Worm (Caenorhabditis elegans) whole organism, L4 larva: ENCODE results near the gene egl-8.

ENCODE experiments used
- F37D6.2 ChIP-seq: sonication (generic microtip); optimal IDR thresholded peaks from 2 replicates; lab custom pipeline; 2016; ENCODE audit warnings: mild to moderate bottlenecking, missing genetic modification characterization, missing compliant biosample characterization
- F49E8.2 ChIP-seq: sonication (generic microtip); optimal IDR thresholded peaks from 2 replicates; lab custom pipeline; 2016; ENCODE audit warnings: missing compliant biosample characterization, mild to moderate bottlenecking, missing genetic modification characterization, borderline replicate concordance
- T20F7.1 ChIP-seq: fragments of 200-800 bp; sonication (Bioruptor generic); optimal IDR thresholded peaks from 2 replicates; lab custom pipeline; 2018; ENCODE audit warnings: mild to moderate bottlenecking, missing genetic modification characterization, missing compliant biosample characterization
- Y48G9A.11 ChIP-seq: fragments of 200-800 bp; sonication (Bioruptor generic); IDR thresholded peaks from 2 replicates; pipeline ENCODE4 v1.3.6; 2022; ENCODE audit warnings: missing genetic modification reagents, missing genetic modification characterization, missing compliant biosample characterization
- Y5F2A.4 ChIP-seq: fragments of 200-800 bp; sonication (Bioruptor generic); optimal IDR thresholded peaks from 2 replicates; lab custom pipeline; 2018; ENCODE audit warnings: mild to moderate bottlenecking, missing genetic modification characterization, missing compliant biosample characterization
- ZK337.2 ChIP-seq: fragments of 200-800 bp; sonication (Bioruptor generic); IDR thresholded peaks from 2 replicates; pipeline ENCODE4 v1.3.6; 2022; ENCODE audit warnings: missing genetic modification reagents, missing genetic modification characterization, missing compliant biosample characterization
- ZK546.5 ChIP-seq, 2 experiments: sonication (generic microtip); optimal IDR thresholded peaks; 2 replicates each; lab custom pipeline; 2017; ENCODE audit warnings: missing biosample characterization in 2 of 2, missing genetic modification characterization in 2 of 2
- aha-1 ChIP-seq: fragments of 150-350 bp; peaks from one replicate; lab custom pipeline; 2014; ENCODE audit warnings: missing biosample characterization, missing genetic modification characterization
- aly-2 ChIP-seq: sonication (generic microtip); optimal IDR thresholded peaks from 2 replicates; lab custom pipeline; 2018; ENCODE audit warnings: missing biosample characterization, missing genetic modification characterization
- arid-1 ChIP-seq: fragments of 200-800 bp; sonication (Bioruptor generic); conservative IDR thresholded peaks from 2 replicates; pipeline ENCODE4 v1.3.6; 2022; ENCODE audit warnings: missing genetic modification reagents, missing genetic modification characterization, missing compliant biosample characterization
- ces-1 ChIP-seq: fragments of 150-350 bp; sonication (generic microtip); optimal IDR thresholded peaks from 4 replicates; lab custom pipeline; 2014; ENCODE audit warnings: missing biosample characterization, missing genetic modification reagents, missing genetic modification characterization
- ctbp-1 ChIP-seq: fragments of 200-800 bp; sonication (Bioruptor generic); IDR thresholded peaks from 2 replicates; pipeline ENCODE4 v1.3.6; 2022; ENCODE audit warnings: missing genetic modification reagents, missing genetic modification characterization, missing compliant biosample characterization
- daf-12 ChIP-seq: fragments of 150-350 bp; optimal IDR thresholded peaks from 2 replicates; lab custom pipeline; 2014; ENCODE audit warnings: missing biosample characterization, missing genetic modification reagents, missing genetic modification characterization
- daf-19 ChIP-seq: fragments of 200-800 bp; sonication (Bioruptor generic); conservative IDR thresholded peaks from 2 replicates; pipeline ENCODE4 v1.3.6; 2022; ENCODE audit warnings: missing genetic modification characterization, missing compliant biosample characterization
- daf-8 ChIP-seq: fragments of 200-800 bp; sonication (Bioruptor generic); IDR thresholded peaks from 2 replicates; pipeline ENCODE4 v1.3.6; 2022; ENCODE audit warnings: missing genetic modification characterization, missing compliant biosample characterization
- dmd-8 ChIP-seq: fragments of 200-800 bp; sonication (Bioruptor generic); IDR thresholded peaks from 2 replicates; pipeline ENCODE4 v1.3.6; 2022; ENCODE audit warnings: missing genetic modification characterization, missing compliant biosample characterization
- dmd-9 ChIP-seq: fragments of 200-800 bp; sonication (Bioruptor generic); IDR thresholded peaks from 2 replicates; pipeline ENCODE4 v1.3.6; 2022; ENCODE audit warnings: missing genetic modification reagents, missing genetic modification characterization, missing compliant biosample characterization
- dve-1 ChIP-seq: sonication (generic microtip); optimal IDR thresholded peaks from 2 replicates; lab custom pipeline; 2017; ENCODE audit warnings: antibody characterized with exemption, mild to moderate bottlenecking, missing genetic modification characterization, missing compliant biosample characterization; ENCODE audit not compliant: insufficient read depth
- egl-27 ChIP-seq: sonication (generic microtip); optimal IDR thresholded peaks from 3 replicates; lab custom pipeline; 2017; ENCODE audit warnings: missing biosample characterization, missing genetic modification reagents, missing genetic modification characterization
- egl-43 ChIP-seq: fragments of 200-800 bp; sonication (Bioruptor generic); IDR thresholded peaks from 2 replicates; pipeline ENCODE4 v1.3.6; 2022; ENCODE audit warnings: missing genetic modification reagents, missing genetic modification characterization, missing compliant biosample characterization
- fkh-10 ChIP-seq: fragments of 150-350 bp; optimal IDR thresholded peaks from 2 replicates; lab custom pipeline; 2014; ENCODE audit warnings: missing biosample characterization, missing genetic modification reagents, missing genetic modification characterization
- fos-1 ChIP-seq: fragments of 150-350 bp; optimal IDR thresholded peaks from 2 replicates; lab custom pipeline; 2014; ENCODE audit warnings: missing biosample characterization, missing genetic modification characterization
- hif-1 ChIP-seq, 2 experiments: sonication (generic microtip); optimal IDR thresholded peaks; 2 replicates each; lab custom pipeline; 2016 to 2017; ENCODE audit warnings: missing compliant biosample characterization in 2 of 2, missing genetic modification characterization in 2 of 2, missing genetic modification reagents in 2 of 2, missing genotype in 2 of 2, mild to moderate bottlenecking in 1 of 2
- hmg-1.1 ChIP-seq: fragments of 200-800 bp; sonication (Bioruptor generic); IDR thresholded peaks from 2 replicates; pipeline ENCODE4 v1.3.6; 2022; ENCODE audit warnings: missing genetic modification reagents, missing genetic modification characterization, missing compliant biosample characterization
- lin-1 ChIP-seq: fragments of 200-800 bp; sonication (Bioruptor generic); IDR thresholded peaks from 2 replicates; pipeline ENCODE4 v1.3.6; 2022; ENCODE audit warnings: missing genetic modification reagents, missing genetic modification characterization, missing compliant biosample characterization
- lin-15B ChIP-seq: fragments of 150-350 bp; sonication (generic microtip); optimal IDR thresholded peaks from 3 replicates; lab custom pipeline; 2014; ENCODE audit warnings: missing biosample characterization, missing genetic modification characterization
- lin-38 ChIP-seq: fragments of 200-800 bp; sonication (Bioruptor generic); IDR thresholded peaks from 2 replicates; pipeline ENCODE4 v1.3.6; 2022; ENCODE audit warnings: missing genetic modification reagents, missing genetic modification characterization, missing compliant biosample characterization
- lir-3 ChIP-seq: sonication (generic microtip); optimal IDR thresholded peaks from 2 replicates; lab custom pipeline; 2016; ENCODE audit warnings: mild to moderate bottlenecking, missing genetic modification characterization, missing compliant biosample characterization
- madf-5 ChIP-seq, 2 experiments: fragments of 200-800 bp; sonication (Bioruptor generic); IDR thresholded peaks; 2 replicates each; pipeline ENCODE4 v1.3.6; 2022; ENCODE audit warnings: missing compliant biosample characterization in 2 of 2, missing genetic modification characterization in 2 of 2
- mdt-29 ChIP-seq: fragments of 200-800 bp; sonication (Bioruptor generic); IDR thresholded peaks from 2 replicates; pipeline ENCODE4 v1.3.6; 2022; ENCODE audit warnings: missing genetic modification reagents, missing genetic modification characterization, missing compliant biosample characterization
- mxl-2 ChIP-seq: fragments of 200-800 bp; sonication (Bioruptor generic); conservative IDR thresholded peaks from 2 replicates; pipeline ENCODE4 v1.3.6; 2022; ENCODE audit warnings: missing genetic modification reagents, missing genetic modification characterization, missing compliant biosample characterization
- nhr-111 ChIP-seq: fragments of 200-800 bp; sonication (Bioruptor generic); optimal IDR thresholded peaks from 2 replicates; lab custom pipeline; 2018; ENCODE audit warnings: mild to moderate bottlenecking, missing genetic modification characterization, missing compliant biosample characterization
- nhr-237 ChIP-seq: sonication (generic microtip); optimal IDR thresholded peaks from 2 replicates; lab custom pipeline; 2017; ENCODE audit warnings: missing biosample characterization, missing genetic modification characterization
- nhr-28 ChIP-seq: fragments of 150-350 bp; optimal IDR thresholded peaks from 2 replicates; lab custom pipeline; 2014; ENCODE audit warnings: missing biosample characterization, missing genetic modification characterization
- nhr-42 ChIP-seq: fragments of 200-800 bp; sonication (Bioruptor generic); IDR thresholded peaks from 2 replicates; pipeline ENCODE4 v1.3.6; 2022; ENCODE audit warnings: missing genetic modification characterization, missing compliant biosample characterization
- nhr-48 ChIP-seq: sonication (generic microtip); optimal IDR thresholded peaks from 2 replicates; lab custom pipeline; 2016; ENCODE audit warnings: mild to moderate bottlenecking, missing genetic modification characterization, missing compliant biosample characterization
- nhr-77 ChIP-seq: fragments of 150-350 bp; optimal IDR thresholded peaks from 2 replicates; lab custom pipeline; 2014; ENCODE audit warnings: missing biosample characterization, missing genetic modification characterization
- php-3 ChIP-seq: fragments of 200-800 bp; sonication (Bioruptor generic); IDR thresholded peaks from 2 replicates; pipeline ENCODE4 v1.3.6; 2022; ENCODE audit warnings: missing genetic modification reagents, missing genetic modification characterization, missing compliant biosample characterization
- rbr-2 ChIP-seq: sonication (generic microtip); optimal IDR thresholded peaks from 2 replicates; lab custom pipeline; 2016; ENCODE audit warnings: missing genotype, missing genetic modification characterization, missing compliant biosample characterization
- sdz-12 ChIP-seq: fragments of 200-800 bp; sonication (Bioruptor generic); optimal IDR thresholded peaks from 2 replicates; lab custom pipeline; 2018; ENCODE audit warnings: mild to moderate bottlenecking, missing genetic modification characterization, missing compliant biosample characterization
- set-16 ChIP-seq: fragments of 200-800 bp; sonication (Bioruptor generic); IDR thresholded peaks from 2 replicates; pipeline ENCODE4 v1.3.6; 2022; ENCODE audit warnings: missing genetic modification reagents, missing genetic modification characterization, missing compliant biosample characterization
- snpc-4 ChIP-seq: fragments of 150-350 bp; optimal IDR thresholded peaks from 2 replicates; lab custom pipeline; 2014; ENCODE audit warnings: missing biosample characterization, missing genetic modification characterization
- spr-1 ChIP-seq: sonication (generic microtip); optimal IDR thresholded peaks from 2 replicates; lab custom pipeline; 2016; ENCODE audit warnings: mild to moderate bottlenecking, missing genetic modification characterization, missing compliant biosample characterization
- spr-3 ChIP-seq: fragments of 200-800 bp; sonication (Bioruptor generic); optimal IDR thresholded peaks from 2 replicates; lab custom pipeline; 2018; ENCODE audit warnings: mild to moderate bottlenecking, missing genetic modification characterization, missing compliant biosample characterization
- tag-97 ChIP-seq: fragments of 200-800 bp; sonication (Bioruptor generic); IDR thresholded peaks from 2 replicates; pipeline ENCODE4 v1.3.6; 2022; ENCODE audit warnings: missing genetic modification characterization, missing compliant biosample characterization
- unc-130 ChIP-seq: sonication (generic microtip); optimal IDR thresholded peaks from 2 replicates; lab custom pipeline; 2016; ENCODE audit warnings: missing genetic modification reagents, missing genetic modification characterization, missing compliant biosample characterization
- unc-62 ChIP-seq, 3 experiments: fragments of 150-350 bp in 1 of 3; sonication (generic microtip); optimal IDR thresholded peaks in 2 of 3; peaks in 1 of 3; 1 replicate in 1 of 3; 2 replicates in 2 of 3; lab custom pipeline; 2014 to 2017; ENCODE audit warnings: missing biosample characterization in 3 of 3, missing genetic modification characterization in 3 of 3, missing genetic modification reagents in 3 of 3, missing genotype in 1 of 3
- vab-7 ChIP-seq: fragments of 200-800 bp; sonication (Bioruptor generic); IDR thresholded peaks from 2 replicates; pipeline ENCODE4 v1.3.6; 2022; ENCODE audit warnings: missing genetic modification reagents, missing genetic modification characterization, missing compliant biosample characterization
- zfp-2 ChIP-seq: sonication (generic microtip); optimal IDR thresholded peaks from 2 replicates; lab custom pipeline; 2016; ENCODE audit warnings: mild to moderate bottlenecking, missing genetic modification characterization, missing compliant biosample characterization
- ztf-11 ChIP-seq: fragments of 150-350 bp; optimal IDR thresholded peaks from 2 replicates; lab custom pipeline; 2014; ENCODE audit warnings: missing biosample characterization, missing genetic modification characterization
- ztf-7 ChIP-seq: fragments of 150-350 bp; optimal IDR thresholded peaks from 2 replicates; lab custom pipeline; 2014; ENCODE audit warnings: missing biosample characterization, missing genetic modification characterization

egl-8 gene

ce11 chrV:8716-9246 lies 11.8 kb upstream of the egl-8 start, which contains the start of gene B0348.10 (continued):
- TF ChIP-seq hmg-1.1 (GFP tag; lab: Robert Waterston, UW) (peak; percentile 86), daf-8 (0 out of 2 replicates have a peak, but pooled peaks have one; percentile 32), tag-97 (GFP tag; lab: Robert Waterston, UW) (no peak), ces-1 (GFP tag; lab: Kevin White, UChicago) (no peak), egl-43 (GFP tag; lab: Robert Waterston, UW) (peak; percentile 73; the same call in 1 of the 2 replicates), arid-1 (0 out of 2 replicates have a peak, but pooled peaks have one; percentile 33), fkh-10 (peak; percentile 41), hif-1 (tag; optimal IDR thresholded peaks at IDR 0.05; lab: Kevin White, UChicago) (peak in 1 of 2 experiments; percentile 61), rbr-2 (tag; lab: Kevin White, UChicago) (peak; percentile 90), mdt-29 (GFP tag; lab: Robert Waterston, UW) (no peak), lir-3 (tag; lab: Kevin White, UChicago) (peak; percentile 4), fos-1 (tag; lab: Kevin White, UChicago) (no peak), dve-1 (tag; lab: Kevin White, UChicago) (peak; percentile 55), php-3 (GFP tag; lab: Robert Waterston, UW) (no peak), mxl-2 (GFP tag; lab: Robert Waterston, UW) (no peak), lin-15B (tag; lab: Kevin White, UChicago) (no peak), F37D6.2 (peak; percentile 57), unc-130 (GFP tag; lab: Kevin White, UChicago) (no peak), dmd-9 (no peak), set-16 (GFP tag; lab: Robert Waterston, UW) (peak; percentile 97), nhr-48 (tag; lab: Kevin White, UChicago) (peak; percentile 64), ztf-7 (tag; lab: Kevin White, UChicago) (no peak), nhr-237 (no peak), F49E8.2 (no peak), nhr-77 (tag; lab: Kevin White, UChicago) (peak; percentile 49), dmd-8 (GFP tag; lab: Robert Waterston, UW) (no peak), nhr-28 (tag; lab: Kevin White, UChicago) (peak; percentile 66), spr-3 (no peak), aha-1 (tag; lab: Kevin White, UChicago) (peak; percentile 99), madf-5 (GFP tag; IDR thresholded peaks at IDR 0.05; lab: Robert Waterston, UW) (no peak), Y5F2A.4 (no peak), aly-2 (tag; lab: Kevin White, UChicago) (no peak), ZK546.5 (tag; optimal IDR thresholded peaks at IDR 0.05; lab: Kevin White, UChicago) (no peak), nhr-42 (GFP tag; lab: Robert Waterston, UW) (no peak), ZK337.2 (no peak), snpc-4 (tag; lab: Kevin White, UChicago) (no peak), unc-62 (GFP tag; optimal IDR thresholded peaks at IDR 0.05 in 1 of 2; lab: Kevin White, UChicago) (peak in 1 of 2 experiments; percentile 97), unc-62 (tag; optimal IDR thresholded peaks at IDR 0.05; lab: Kevin White, UChicago) (no peak), zfp-2 (tag; lab: Kevin White, UChicago) (no peak), daf-12 (no peak), daf-19 (GFP tag; lab: Robert Waterston, UW) (no peak), nhr-111 (no peak), ztf-11 (no peak), sdz-12 (GFP tag; lab: Kevin White, UChicago) (no peak), lin-1 (GFP tag; lab: Robert Waterston, UW) (no peak), ctbp-1 (GFP tag; lab: Robert Waterston, UW) (peak; percentile 77), egl-27 (tag; lab: Kevin White, UChicago) (no peak), T20F7.1 (GFP tag; lab: Kevin White, UChicago) (no peak), lin-38 (GFP tag; lab: Robert Waterston, UW) (peak; percentile 55), Y48G9A.11 (GFP tag; lab: Robert Waterston, UW) (no peak), vab-7 (no peak), spr-1 (tag; lab: Kevin White, UChicago) (peak; percentile 58)
